Fruit fly (Drosophila melanogaster) S2 (cell line): ENCODE results near the gene CG7974.

Experiments
- CG8478 ChIP-seq: fragments of >200 bp; optimal IDR thresholded peaks from 2 replicates; lab custom pipeline; 2018
- CTCF ChIP-seq, 2 experiments: fragments of >200 bp; optimal IDR thresholded peaks; 2 replicates each; lab custom pipeline; 2018

- no peak for TF ChIP-seq CTCF (optimal IDR thresholded peaks at IDR 0.05; lab: Kevin White, UChicago)
- no peak for TF ChIP-seq CG8478 (lab: Kevin White, UChicago)
These were observed 7.7 kb downstream of the CG7974 start, which contains the start of gene CG13930 for dm6 chr3L:1672627-1673026.
